Worm (Caenorhabditis elegans) whole organism, L1 larva: Measurements from ENCODE around the gene R02D5.4.
"Not testable (repeated sequence)": the region's sequence is repeated elsewhere in the genome, so short reads cannot be mapped to it uniquely, and the experiment has no call there.

Source experiments
- aha-1 ChIP-seq: fragments of 150-350 bp; optimal IDR thresholded peaks from 2 replicates; lab custom pipeline; 2014; ENCODE audit warnings: missing biosample characterization, missing genetic modification characterization
- alr-1 ChIP-seq: fragments of 200-800 bp; sonication (Bioruptor generic); optimal IDR thresholded peaks from 2 replicates; lab custom pipeline; 2018; ENCODE audit warnings: borderline replicate concordance, mild to moderate bottlenecking, missing genetic modification characterization, missing compliant biosample characterization
- ama-1 ChIP-seq: fragments of 150-350 bp; optimal IDR thresholded peaks from 2 replicates; lab custom pipeline; 2014
- blmp-1 ChIP-seq: fragments of 150-350 bp; optimal IDR thresholded peaks from 2 replicates; lab custom pipeline; 2014; ENCODE audit warnings: missing biosample characterization, missing genetic modification characterization
- ceh-82 ChIP-seq, 3 experiments: fragments of 150-350 bp in 1 of 3; sonication (generic microtip) in 2 of 3; optimal IDR thresholded peaks; 2 replicates each; lab custom pipeline; 2014 to 2017; ENCODE audit warnings: missing biosample characterization in 3 of 3, missing genetic modification characterization in 3 of 3
- dpl-1 ChIP-seq, 3 experiments: fragments of 150-350 bp in 2 of 3; sonication (generic microtip) in 1 of 3; optimal IDR thresholded peaks; 2 replicates each; lab custom pipeline; 2014 to 2017; ENCODE audit warnings: missing biosample characterization in 3 of 3, missing genetic modification characterization in 3 of 3, missing genetic modification reagents in 3 of 3
- efl-1 ChIP-seq, 4 experiments: fragments of 150-350 bp; optimal IDR thresholded peaks in 3 of 4; peaks in 1 of 4; 1 replicate in 1 of 4; 2 replicates in 3 of 4; lab custom pipeline; 2014; ENCODE audit warnings: missing biosample characterization in 2 of 4, missing genetic modification characterization in 2 of 4, missing genetic modification reagents in 2 of 4
- egl-27 ChIP-seq, 2 experiments: fragments of 150-350 bp in 1 of 2; sonication (generic microtip); optimal IDR thresholded peaks; 3 replicates each; lab custom pipeline; 2017 to 2018; ENCODE audit warnings: missing biosample characterization in 2 of 2, missing genetic modification characterization in 2 of 2, missing genetic modification reagents in 2 of 2
- elt-2 ChIP-seq: sonication (generic microtip); optimal IDR thresholded peaks from 2 replicates; lab custom pipeline; 2016; ENCODE audit warnings: missing genetic modification characterization, mild to moderate bottlenecking, inconsistent platforms, missing compliant biosample characterization, missing genetic modification reagents
- fkh-4 ChIP-seq: sonication (generic microtip); optimal IDR thresholded peaks from 2 replicates; lab custom pipeline; 2016; ENCODE audit warnings: missing compliant biosample characterization, missing genetic modification characterization, borderline replicate concordance
- grh-1 ChIP-seq: fragments of 200-800 bp; sonication (Bioruptor generic); IDR thresholded peaks from 2 replicates; pipeline ENCODE4 v1.3.6; 2022; ENCODE audit warnings: missing genetic modification reagents, missing genetic modification characterization, missing compliant biosample characterization
- hlh-4 ChIP-seq: sonication (generic microtip); optimal IDR thresholded peaks from 2 replicates; lab custom pipeline; 2016; ENCODE audit warnings: mild to moderate bottlenecking, missing genetic modification characterization, missing compliant biosample characterization
- hpl-2 ChIP-seq: fragments of 150-350 bp; optimal IDR thresholded peaks from 2 replicates; lab custom pipeline; 2014; ENCODE audit warnings: missing biosample characterization, missing genetic modification reagents, missing genetic modification characterization
- isw-1 ChIP-seq: fragments of 200-800 bp; sonication (Bioruptor generic); IDR thresholded peaks from 2 replicates; pipeline ENCODE4 v1.3.6; 2022; ENCODE audit warnings: missing genetic modification characterization, missing compliant biosample characterization
- lin-15B ChIP-seq: fragments of 150-350 bp; sonication (generic microtip); optimal IDR thresholded peaks from 3 replicates; lab custom pipeline; 2014; ENCODE audit warnings: missing biosample characterization, missing genetic modification characterization
- lin-35 ChIP-seq, 2 experiments: fragments of 150-350 bp; optimal IDR thresholded peaks; 2 replicates each; lab custom pipeline; 2014; ENCODE audit warnings: missing biosample characterization in 2 of 2, missing genetic modification characterization in 2 of 2, missing genetic modification reagents in 2 of 2
- lir-3 ChIP-seq: sonication (generic microtip); optimal IDR thresholded peaks from 2 replicates; lab custom pipeline; 2016; ENCODE audit warnings: mild to moderate bottlenecking, missing genetic modification characterization, moderate library complexity, missing compliant biosample characterization; ENCODE audit not compliant: poor library complexity
- nhr-20 ChIP-seq: sonication (generic microtip); optimal IDR thresholded peaks from 2 replicates; lab custom pipeline; 2016; ENCODE audit warnings: mild to moderate bottlenecking, missing genetic modification characterization, missing compliant biosample characterization
- nhr-28 ChIP-seq: fragments of 150-350 bp; optimal IDR thresholded peaks from 2 replicates; lab custom pipeline; 2014; ENCODE audit warnings: missing biosample characterization, missing genetic modification characterization
- nhr-47 ChIP-seq: sonication (generic microtip); optimal IDR thresholded peaks from 2 replicates; lab custom pipeline; 2016; ENCODE audit warnings: mild to moderate bottlenecking, missing genetic modification characterization, moderate library complexity, missing compliant biosample characterization
- nhr-71 ChIP-seq: sonication (generic microtip); optimal IDR thresholded peaks from 2 replicates; lab custom pipeline; 2016; ENCODE audit warnings: mild to moderate bottlenecking, missing genetic modification characterization, moderate library complexity, missing compliant biosample characterization
- nhr-85 ChIP-seq: sonication (generic microtip); peaks from one replicate; lab custom pipeline; 2016; ENCODE audit warnings: missing genetic modification characterization, inconsistent platforms, missing compliant biosample characterization
- nhr-90 ChIP-seq: sonication (generic microtip); optimal IDR thresholded peaks from 2 replicates; lab custom pipeline; 2016; ENCODE audit warnings: mild to moderate bottlenecking, missing genetic modification characterization, missing compliant biosample characterization; ENCODE audit not compliant: poor library complexity
- pag-3 ChIP-seq: sonication (generic microtip); optimal IDR thresholded peaks from 2 replicates; lab custom pipeline; 2017; ENCODE audit warnings: missing genetic modification characterization, mild to moderate bottlenecking, missing compliant biosample characterization, antibody characterized with exemption, borderline replicate concordance; ENCODE audit not compliant: insufficient read depth
- pqm-1 ChIP-seq: sonication (generic microtip); optimal IDR thresholded peaks from 3 replicates; lab custom pipeline; 2017; ENCODE audit warnings: missing biosample characterization, missing genetic modification characterization
- rnt-1 ChIP-seq: sonication (generic microtip); optimal IDR thresholded peaks from 2 replicates; lab custom pipeline; 2016; ENCODE audit warnings: mild to moderate bottlenecking, missing genetic modification characterization, moderate library complexity, missing compliant biosample characterization
- skn-1 ChIP-seq: fragments of 150-350 bp; optimal IDR thresholded peaks from 2 replicates; lab custom pipeline; 2014; ENCODE audit warnings: missing biosample characterization, missing genetic modification characterization
- snpc-4 ChIP-seq: fragments of 150-350 bp; optimal IDR thresholded peaks from 2 replicates; lab custom pipeline; 2014; ENCODE audit warnings: missing biosample characterization, missing genetic modification characterization
- snu-23 ChIP-seq: sonication (generic microtip); optimal IDR thresholded peaks from 2 replicates; lab custom pipeline; 2016; ENCODE audit warnings: missing genetic modification characterization, missing compliant biosample characterization
- vab-15 ChIP-seq: sonication (generic microtip); optimal IDR thresholded peaks from 2 replicates; lab custom pipeline; 2017; ENCODE audit warnings: missing genotype, mild to moderate bottlenecking, missing genetic modification characterization, missing compliant biosample characterization
- zag-1 ChIP-seq: fragments of 150-350 bp; optimal IDR thresholded peaks from 2 replicates; lab custom pipeline; 2014; ENCODE audit warnings: missing biosample characterization, missing genetic modification characterization
- ztf-4 ChIP-seq: fragments of 150-350 bp; optimal IDR thresholded peaks from 2 replicates; lab custom pipeline; 2014; ENCODE audit warnings: missing biosample characterization, missing genetic modification characterization

Gene R02D5.4

ce11 chrV:14468196-14468874 is 16.1 kb downstream of the R02D5.4 start, which contains the start of gene srz-97 (continued):
- TF ChIP-seq rnt-1 (tag; lab: Kevin White, UChicago) (peak; percentile 43), nhr-85 (tag; lab: Kevin White, UChicago) (peak; percentile 90), nhr-71 (peak; percentile 73), dpl-1 (GFP tag; optimal IDR thresholded peaks at IDR 0.05; lab: Kevin White, UChicago) (peak in 1 of 3 experiments; percentile 27), lin-35 (GFP tag; optimal IDR thresholded peaks at IDR 0.05; lab: Kevin White, UChicago) (peak in 1 of 2 experiments; percentile 38), nhr-20 (peak; percentile 69), hpl-2 (peak; percentile 17), snu-23 (GFP tag; lab: Kevin White, UChicago) (peak; percentile 66), alr-1 (tag; lab: Kevin White, UChicago) (no peak), aha-1 (tag; lab: Kevin White, UChicago) (no peak), grh-1 (GFP tag; lab: Robert Waterston, UW) (peak; percentile 65), nhr-28 (tag; lab: Kevin White, UChicago) (no peak)

- TF ChIP-seq elt-2 (tag; lab: Kevin White, UChicago) (no peak), egl-27 (tag; optimal IDR thresholded peaks at IDR 0.05; lab: Kevin White, UChicago) (no peak), fkh-4 (tag; lab: Kevin White, UChicago) (no peak), ztf-4 (tag; lab: Kevin White, UChicago) (no peak), ceh-82 (tag; optimal IDR thresholded peaks at IDR 0.05; lab: Kevin White, UChicago) (no peak), zag-1 (tag; lab: Kevin White, UChicago) (no peak), pqm-1 (tag; lab: Kevin White, UChicago) (no peak), nhr-47 (tag; lab: Kevin White, UChicago) (no peak), nhr-85 (tag; lab: Kevin White, UChicago) (no peak), lir-3 (tag; lab: Kevin White, UChicago) (no peak), ama-1 (lab: Kevin White, UChicago) (no peak), isw-1 (GFP tag; lab: Robert Waterston, UW) (no peak), lin-15B (no peak), hlh-4 (tag; lab: Kevin White, UChicago) (no peak), skn-1 (tag; lab: Kevin White, UChicago) (no peak), vab-15 (tag; lab: Kevin White, UChicago) (no peak), dpl-1 (GFP tag; optimal IDR thresholded peaks at IDR 0.05; lab: Kevin White, UChicago) (no peak)
These were observed 20.1 kb downstream of the R02D5.4 start, which contains the start of gene F08H9.4 for ce11 chrV:14464368-14464767. F08H9.4 (minus strand) TSS chrV:14464428.

- peak; percentile 85 for TF ChIP-seq elt-2 (tag; lab: Kevin White, UChicago)
- TF ChIP-seq snpc-4 (tag; lab: Kevin White, UChicago), result peak; percentile 86
- peak; percentile 26 for TF ChIP-seq nhr-90 (tag; lab: Kevin White, UChicago)
- TF ChIP-seq nhr-20, result peak; percentile 9
- peak; percentile 16 for TF ChIP-seq nhr-71
- TF ChIP-seq efl-1 (optimal IDR thresholded peaks at IDR 0.05; lab: Kevin White, UChicago), result not testable (repeated sequence)
- peak in 1 of 2 experiments; percentile 84 for TF ChIP-seq efl-1 (GFP tag; optimal IDR thresholded peaks at IDR 0.05 in 1 of 2; lab: Kevin White, UChicago)
These were observed 21.4 kb downstream of the R02D5.4 start, which contains the start of gene F08H9.3 for ce11 chrV:14463087-14463486. F08H9.3 (minus strand) TSS chrV:14463338.

- no peak for TF ChIP-seq blmp-1
- TF ChIP-seq skn-1 (tag; lab: Kevin White, UChicago), result peak; percentile 1
- no peak for TF ChIP-seq pag-3 (tag; lab: Kevin White, UChicago)
- no peak for TF ChIP-seq snpc-4 (tag; lab: Kevin White, UChicago)
These were observed 21.8 kb downstream of the R02D5.4 start for ce11 chrV:14462653-14463052.
